Fruit fly (Drosophila melanogaster): ENCODE results near the gene corto.

DNA sequence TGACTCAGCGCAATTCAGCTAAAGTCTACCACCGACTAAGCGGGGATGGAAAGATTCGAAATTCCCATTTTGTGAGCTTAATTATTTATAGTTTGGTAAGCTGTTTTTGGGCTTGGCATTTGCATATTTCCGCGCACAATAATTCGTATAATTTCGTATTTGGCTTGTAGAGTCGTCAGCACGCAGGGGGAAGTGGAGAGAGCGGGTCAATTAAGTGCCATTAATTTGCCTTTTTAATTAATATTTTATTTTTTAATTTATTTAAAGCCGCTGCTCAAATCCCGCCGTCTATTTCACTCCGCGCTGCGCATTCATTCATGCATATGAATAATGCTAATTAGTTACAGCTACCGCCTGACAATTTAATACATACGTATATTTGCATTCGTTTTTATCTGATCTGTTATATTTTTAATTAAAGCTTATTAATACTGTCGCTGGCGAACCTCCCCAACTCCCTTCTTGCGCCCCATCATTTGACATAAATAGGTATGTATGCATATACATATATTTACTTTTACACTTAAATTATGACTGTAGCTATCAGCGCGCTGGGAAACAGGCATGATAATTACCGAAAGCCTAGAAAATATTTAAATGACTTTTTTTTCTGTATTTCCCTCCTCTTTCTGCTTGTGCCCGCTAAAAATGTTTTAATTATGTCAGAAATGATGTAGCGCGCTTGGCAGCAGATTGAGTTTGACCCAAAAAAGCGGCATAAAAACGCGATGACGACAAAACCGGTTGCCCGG, 6.9 kb downstream of the corto start:
- TF ChIP-seq CTCF (optimal IDR thresholded peaks at IDR 0.05) (no peak), CG8478 (optimal IDR thresholded peaks at IDR 0.05) (no peak)
